Fruit fly (Drosophila melanogaster) S2 (cell line): ENCODE data around the gene CG31639.

ENCODE experiments used
- CG8478 ChIP-seq: fragments of >200 bp; optimal IDR thresholded peaks from 2 replicates; lab custom pipeline; 2018
- CTCF ChIP-seq, 2 experiments: fragments of >200 bp; optimal IDR thresholded peaks; 2 replicates each; lab custom pipeline; 2018

CG31639 gene

DNA sequence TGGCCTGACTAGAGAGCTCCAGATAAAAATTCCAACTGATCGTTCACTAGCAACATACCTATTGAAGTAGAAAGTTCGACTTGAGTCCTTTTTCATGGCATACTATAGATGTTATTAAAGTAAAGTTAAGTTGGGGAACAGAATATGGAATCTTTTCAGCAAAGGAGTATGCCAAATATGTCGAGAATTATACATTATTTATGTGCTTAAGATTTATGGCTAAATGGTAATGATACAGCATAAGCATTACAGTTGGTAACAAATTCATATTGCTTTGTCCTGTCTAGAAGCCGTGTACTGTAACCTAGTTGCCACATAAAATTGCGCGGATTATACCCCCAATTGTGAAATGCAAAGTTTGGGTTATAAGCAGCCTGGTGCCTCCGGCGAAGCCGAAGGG, at the start of gene CG31639:
Gene CG31639 (minus strand): TSS at position 101 of the 400 bp plus-strand sequence.
- no peak for TF ChIP-seq CG8478
- no peak for TF ChIP-seq CTCF (optimal IDR thresholded peaks at IDR 0.05; lab: Kevin White, UChicago)

DNA sequence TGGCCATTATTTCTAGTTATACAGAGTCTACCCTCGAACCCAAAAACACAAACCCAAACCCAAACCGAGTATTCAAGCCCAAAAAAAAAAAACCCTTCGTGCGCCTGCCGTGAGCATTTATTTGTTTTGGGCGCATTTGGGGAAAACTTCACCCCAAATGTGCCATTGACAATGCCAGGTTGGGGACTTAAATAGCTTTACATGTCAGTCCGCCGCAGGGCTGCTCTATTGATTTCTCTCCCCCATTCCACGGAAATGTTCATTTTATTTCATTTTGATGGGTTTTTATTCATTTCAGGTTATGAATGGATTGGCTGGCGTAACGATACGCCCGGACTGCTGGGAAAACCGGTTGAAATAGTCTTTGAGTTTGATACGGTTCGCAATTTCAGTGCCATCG, 47.9 kb upstream of the CG31639 start:
- TF ChIP-seq CTCF (optimal IDR thresholded peaks at IDR 0.05; lab: Kevin White, UChicago) = no peak
- TF ChIP-seq CG8478 = no peak

dm6 chr2L:6201469-6201868, 46.5 kb upstream of the CG31639 start:
- TF ChIP-seq CTCF (optimal IDR thresholded peaks at IDR 0.05; lab: Kevin White, UChicago) (no peak), CG8478 (no peak)

DNA sequence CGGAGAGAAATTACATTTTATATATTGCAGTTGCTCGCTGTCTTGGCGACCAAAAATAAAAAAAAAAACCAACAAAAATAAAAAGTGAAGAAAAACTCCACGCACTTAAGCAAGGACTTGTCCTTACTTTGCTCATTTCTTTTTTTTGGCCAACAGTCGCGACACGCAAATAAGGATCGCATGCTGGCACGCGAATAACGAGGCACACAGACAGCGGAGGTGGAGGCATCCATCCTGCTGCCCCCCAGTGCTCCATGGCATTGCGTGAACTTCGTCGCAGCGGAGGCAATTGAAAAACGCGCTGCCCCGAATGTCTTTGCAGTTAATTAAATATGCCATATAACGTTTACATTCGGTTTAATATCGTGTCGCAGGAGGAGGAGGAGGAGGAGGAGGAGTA, 44.6 kb upstream of the CG31639 start:
- no peak for TF ChIP-seq CG8478

- TF ChIP-seq CG8478 (no peak), CTCF (optimal IDR thresholded peaks at IDR 0.05; lab: Kevin White, UChicago) (no peak)
Measured at dm6 chr2L:6198822-6199221, 43.9 kb upstream of the CG31639 start.

- no peak for TF ChIP-seq CG8478
- no peak for TF ChIP-seq CTCF (optimal IDR thresholded peaks at IDR 0.05; lab: Kevin White, UChicago)
Measured at dm6 chr2L:6197773-6198172, 42.8 kb upstream of the CG31639 start.

DNA sequence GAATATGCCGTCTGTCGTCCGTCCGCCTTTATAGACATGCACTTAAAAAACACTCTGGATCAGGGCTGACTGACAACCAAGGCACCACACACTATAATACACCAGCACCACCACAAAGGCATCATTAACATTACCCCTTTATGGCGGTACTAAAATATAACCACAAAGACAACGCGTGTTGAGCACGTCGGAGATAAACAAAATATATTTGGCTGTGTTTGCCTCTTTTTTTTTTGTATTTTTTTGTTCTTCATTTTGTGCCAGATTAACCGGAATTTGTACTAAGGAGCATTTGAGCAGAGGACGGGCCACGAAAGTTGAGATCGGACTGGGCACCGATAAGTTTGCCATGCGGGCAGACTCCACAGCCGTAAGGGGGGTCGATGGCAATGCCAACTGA, 39.1 kb upstream of the CG31639 start:
- no peak for TF ChIP-seq CG8478
- TF ChIP-seq CTCF (optimal IDR thresholded peaks at IDR 0.05; lab: Kevin White, UChicago) = no peak

DNA sequence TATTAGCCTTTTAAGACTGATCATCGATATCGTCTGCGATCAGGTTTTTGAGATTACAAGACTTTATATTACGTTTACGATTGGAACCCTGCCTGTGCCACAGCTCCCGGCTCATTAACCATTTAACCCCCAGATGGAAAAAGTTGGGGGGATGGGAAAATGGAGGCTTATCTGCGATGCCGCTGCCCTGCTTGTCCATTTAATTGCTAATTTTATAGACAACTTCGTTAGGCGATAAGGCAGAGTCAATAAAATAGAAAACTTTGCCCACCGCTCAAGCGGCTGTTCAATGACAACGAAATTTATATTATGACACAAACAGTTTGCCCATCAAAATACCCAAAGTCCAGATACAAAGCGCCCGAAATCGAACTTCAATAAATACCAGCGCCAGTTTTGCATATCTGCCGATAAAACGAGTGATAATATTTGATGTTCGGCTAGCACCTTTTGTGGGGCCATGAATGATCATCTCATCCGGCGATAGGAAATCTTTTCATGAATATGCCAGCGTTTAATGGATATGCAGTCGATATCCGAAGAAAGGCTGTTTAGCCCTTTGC, 38.1 kb upstream of the CG31639 start:
- TF ChIP-seq CTCF (optimal IDR thresholded peaks at IDR 0.05; lab: Kevin White, UChicago) (no peak), CG8478 (no peak)

DNA sequence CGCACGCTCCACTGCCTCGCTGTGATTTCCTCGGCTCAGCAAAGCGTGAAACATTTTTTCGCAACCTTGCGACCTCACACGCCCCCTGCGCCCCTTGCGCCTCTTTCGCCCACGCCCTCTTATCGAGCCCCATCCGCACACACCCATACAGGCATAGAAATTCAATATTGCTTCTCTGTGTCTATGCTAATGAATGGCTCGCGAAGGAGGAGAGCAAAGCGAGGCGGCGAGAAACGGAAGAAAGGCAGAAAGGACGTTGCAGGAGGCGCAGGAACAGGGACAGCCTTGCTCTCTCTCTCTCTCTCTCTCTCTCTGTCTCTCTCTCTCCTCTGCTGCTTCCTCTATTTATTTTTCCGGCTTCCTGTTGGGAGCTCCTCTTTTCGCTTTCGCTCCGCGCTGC, 31.4 kb upstream of the CG31639 start:
- no peak for TF ChIP-seq CG8478
- TF ChIP-seq CTCF (optimal IDR thresholded peaks at IDR 0.05; lab: Kevin White, UChicago) = no peak

dm6 chr2L:6179990-6180389, 25.0 kb upstream of the CG31639 start:
- no peak for TF ChIP-seq CG8478
- no peak for TF ChIP-seq CTCF (optimal IDR thresholded peaks at IDR 0.05; lab: Kevin White, UChicago)

- peak in 1 of 2 experiments; percentile 4 for TF ChIP-seq CTCF (optimal IDR thresholded peaks at IDR 0.05; lab: Kevin White, UChicago)
- no peak for TF ChIP-seq CG8478
Measured at dm6 chr2L:6178740-6179633, 24.0 kb upstream of the CG31639 start, which contains the start of gene smal. Gene smal, plus strand, starts transcription at chr2L:6179133.

dm6 chr2L:6178118-6178739, 23.3 kb upstream of the CG31639 start:
- TF ChIP-seq CTCF (optimal IDR thresholded peaks at IDR 0.05; lab: Kevin White, UChicago) = no peak
- TF ChIP-seq CG8478 = no peak

DNA sequence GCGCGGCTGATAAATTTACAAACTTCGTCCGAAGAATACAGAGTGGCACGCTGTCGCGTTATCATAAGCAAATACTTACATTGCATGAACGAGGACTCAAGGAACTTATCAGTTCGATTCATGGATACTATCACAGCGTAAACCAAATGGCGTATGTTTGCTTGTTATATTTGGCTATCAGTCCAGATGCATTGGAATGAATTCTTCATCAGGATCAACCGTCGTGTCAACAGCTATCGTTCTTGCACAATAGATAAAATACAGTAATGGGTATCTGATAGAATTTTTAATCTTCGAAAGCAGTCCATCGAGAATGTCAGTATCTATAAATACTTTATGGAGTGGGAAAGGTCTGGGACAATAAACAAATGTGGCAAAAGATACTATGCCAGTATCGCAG, 22.2 kb upstream of the CG31639 start:
- TF ChIP-seq CG8478 (no peak), CTCF (optimal IDR thresholded peaks at IDR 0.05; lab: Kevin White, UChicago) (no peak)

DNA sequence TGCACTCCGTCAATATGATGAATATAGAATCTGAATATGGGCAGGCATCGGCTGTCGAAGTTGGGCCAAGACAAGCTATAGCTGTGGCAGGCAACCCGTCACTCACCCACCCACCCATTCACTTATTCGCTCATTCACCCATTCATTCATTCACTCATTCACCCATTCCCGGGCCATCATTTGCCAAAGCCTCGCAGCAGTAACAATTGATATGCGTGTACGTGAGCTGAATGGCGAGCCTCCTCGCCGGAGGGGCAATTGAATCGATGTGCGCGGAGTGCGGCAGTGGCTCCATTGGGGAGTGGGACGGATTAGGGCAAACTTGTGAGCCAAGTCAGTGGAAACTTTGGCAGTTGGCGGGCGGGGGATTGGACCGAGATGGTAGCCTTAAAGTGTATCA, 21.5 kb upstream of the CG31639 start:
- no peak for TF ChIP-seq CG8478
- no peak for TF ChIP-seq CTCF (optimal IDR thresholded peaks at IDR 0.05; lab: Kevin White, UChicago)

dm6 chr2L:6172996-6173395, 18.1 kb upstream of the CG31639 start:
- TF ChIP-seq CTCF (optimal IDR thresholded peaks at IDR 0.05; lab: Kevin White, UChicago) (peak; percentile 76 to 79), CG8478 (no peak)

- no peak for TF ChIP-seq CTCF (optimal IDR thresholded peaks at IDR 0.05; lab: Kevin White, UChicago)
- no peak for TF ChIP-seq CG8478
Measured at dm6 chr2L:6171166-6171565, 16.2 kb upstream of the CG31639 start.
